Fruit fly (Drosophila melanogaster) whole organism, embryonic: ENCODE measurements around the gene tutl.
A peak's percentile ranks its signal among the peaks of the same experiment; 100 is the strongest.

ENCODE experiments used
- CG11504 ChIP-seq: fragments of 200-800 bp; sonication (Bioruptor generic); optimal IDR thresholded peaks from 3 replicates; lab custom pipeline; 2019; ENCODE audit warnings: missing biosample characterization, mild to moderate bottlenecking, missing genetic modification characterization, moderate library complexity
- CG11723 ChIP-seq: fragments of 200-800 bp; sonication (Bioruptor generic); optimal IDR thresholded peaks from 2 replicates; lab custom pipeline; 2017; ENCODE audit warnings: missing biosample characterization, mild to moderate bottlenecking, missing genetic modification characterization
- CG1603 ChIP-seq: fragments of 200-800 bp; sonication (Bioruptor generic); optimal IDR thresholded peaks from 2 replicates; lab custom pipeline; 2019; ENCODE audit warnings: missing biosample characterization, mild to moderate bottlenecking, missing genetic modification characterization, moderate library complexity
- CG16813 ChIP-seq: fragments of 200-800 bp; sonication (Bioruptor generic); IDR thresholded peaks from 3 replicates; pipeline ENCODE4 v1.3.6; 2022; ENCODE audit warnings: missing biosample characterization, missing genetic modification characterization; ENCODE audit not compliant: partially characterized antibody
- CG1832 ChIP-seq: fragments of 200-800 bp; sonication (Bioruptor generic); optimal IDR thresholded peaks from 2 replicates; lab custom pipeline; 2017; ENCODE audit warnings: missing biosample characterization, mild to moderate bottlenecking, missing genetic modification characterization, inconsistent platforms
- CG30020 ChIP-seq: fragments of 200-800 bp; optimal IDR thresholded peaks from 2 replicates; lab custom pipeline; 2019; ENCODE audit warnings: missing biosample characterization, mild to moderate bottlenecking, missing genetic modification characterization, moderate library complexity
- CG31224 ChIP-seq: fragments of 200-800 bp; sonication (Bioruptor generic); IDR thresholded peaks from 2 replicates; pipeline ENCODE4 v1.3.6; 2022; ENCODE audit warnings: missing biosample characterization, missing genetic modification characterization
- CG34224 ChIP-seq: fragments of 200-800 bp; sonication (Bioruptor generic); IDR thresholded peaks from 3 replicates; pipeline ENCODE4 v1.3.6; 2022; ENCODE audit warnings: missing biosample characterization, missing genetic modification characterization; ENCODE audit not compliant: partially characterized antibody
- CG3847 ChIP-seq: fragments of 200-800 bp; sonication (Bioruptor generic); IDR thresholded peaks from 2 replicates; pipeline ENCODE4 v1.3.6; 2022; ENCODE audit warnings: missing biosample characterization, missing genetic modification characterization
- CG5245 ChIP-seq: fragments of 200-800 bp; sonication (Bioruptor generic); optimal IDR thresholded peaks from 3 replicates; lab custom pipeline; 2016; ENCODE audit warnings: missing biosample characterization, missing genetic modification characterization
- CG6654 ChIP-seq: fragments of 200-800 bp; sonication (Bioruptor generic); optimal IDR thresholded peaks from 2 replicates; lab custom pipeline; 2017; ENCODE audit warnings: missing biosample characterization, mild to moderate bottlenecking, missing genetic modification characterization
- ERR ChIP-seq: fragments of 200-800 bp; sonication (Bioruptor generic); optimal IDR thresholded peaks from 2 replicates; lab custom pipeline; 2016; ENCODE audit warnings: missing biosample characterization, missing genetic modification characterization
- Ets65A ChIP-seq: fragments of 200-800 bp; sonication (Bioruptor generic); peaks from one replicate; lab custom pipeline; 2016; ENCODE audit warnings: missing biosample characterization, missing genetic modification characterization
- Fer1 ChIP-seq: fragments of 200-800 bp; sonication (Bioruptor generic); optimal IDR thresholded peaks from 2 replicates; lab custom pipeline; 2017; ENCODE audit warnings: missing biosample characterization, mild to moderate bottlenecking, missing genetic modification characterization
- Fer2 ChIP-seq: fragments of 200-800 bp; sonication (Bioruptor generic); optimal IDR thresholded peaks from 2 replicates; lab custom pipeline; 2018; ENCODE audit warnings: missing biosample characterization, mild to moderate bottlenecking, missing genetic modification characterization, moderate library complexity
- Med ChIP-seq: fragments of 200-800 bp; sonication (Bioruptor generic); peaks from one replicate; lab custom pipeline; 2016; ENCODE audit warnings: missing biosample characterization, missing genetic modification characterization, mild to moderate bottlenecking, inconsistent platforms, moderate library complexity
- Mrtf ChIP-seq: fragments of 200-800 bp; sonication (Bioruptor generic); IDR thresholded peaks from 3 replicates; pipeline ENCODE4 v1.3.6; 2022; ENCODE audit warnings: missing biosample characterization, missing genetic modification characterization
- NC2α ChIP-seq: fragments of 200-800 bp; sonication (Bioruptor generic); optimal IDR thresholded peaks from 2 replicates; lab custom pipeline; 2016; ENCODE audit warnings: missing biosample characterization, missing genetic modification characterization
- Nf-YA ChIP-seq: fragments of 200-800 bp; sonication (Bioruptor generic); IDR thresholded peaks from 2 replicates; pipeline ENCODE4 v1.3.6; 2022; ENCODE audit warnings: missing biosample characterization, missing genetic modification characterization
- NfI ChIP-seq: fragments of 200-800 bp; sonication (Bioruptor generic); optimal IDR thresholded peaks from 3 replicates; lab custom pipeline; 2018; ENCODE audit warnings: missing biosample characterization, mild to moderate bottlenecking, missing genetic modification characterization, moderate library complexity
- Scr ChIP-seq: fragments of 200-800 bp; sonication (Bioruptor generic); IDR thresholded peaks from 2 replicates; pipeline ENCODE4 v1.3.6; 2022; ENCODE audit warnings: missing biosample characterization, missing genetic modification characterization; ENCODE audit not compliant: partially characterized antibody
- Sox102F ChIP-seq: fragments of 200-800 bp; sonication (Bioruptor generic); optimal IDR thresholded peaks from 2 replicates; lab custom pipeline; 2018; ENCODE audit warnings: missing biosample characterization, mild to moderate bottlenecking, missing genetic modification characterization, moderate library complexity
- Spps ChIP-seq: fragments of 200-800 bp; sonication (Bioruptor generic); optimal IDR thresholded peaks from 2 replicates; lab custom pipeline; 2018; ENCODE audit warnings: missing biosample characterization, mild to moderate bottlenecking, missing genetic modification characterization
- Sry-β ChIP-seq: fragments of 200-800 bp; sonication (Bioruptor generic); optimal IDR thresholded peaks from 2 replicates; lab custom pipeline; 2018; ENCODE audit warnings: missing biosample characterization, mild to moderate bottlenecking, missing genetic modification characterization, moderate library complexity
- YL-1 ChIP-seq: fragments of 200-800 bp; sonication (Bioruptor generic); optimal IDR thresholded peaks from 3 replicates; lab custom pipeline; 2017; ENCODE audit warnings: missing biosample characterization, mild to moderate bottlenecking, missing genetic modification characterization
- ase ChIP-seq: fragments of 200-800 bp; sonication (Bioruptor generic); IDR thresholded peaks from 3 replicates; pipeline ENCODE4 v1.3.6; 2022; ENCODE audit warnings: missing biosample characterization, missing genetic modification characterization
- bbx ChIP-seq: fragments of 200-800 bp; sonication (Bioruptor generic); IDR thresholded peaks from 2 replicates; pipeline ENCODE4 v1.3.6; 2022; ENCODE audit warnings: missing biosample characterization, missing genetic modification characterization; ENCODE audit not compliant: partially characterized antibody
- bowl ChIP-seq: fragments of 200-800 bp; sonication (Bioruptor generic); IDR thresholded peaks from 2 replicates; pipeline ENCODE4 v1.3.6; 2022; ENCODE audit warnings: missing biosample characterization, missing genetic modification characterization
- chm ChIP-seq: fragments of 200-800 bp; sonication (Bioruptor generic); IDR thresholded peaks from 2 replicates; pipeline ENCODE4 v1.3.6; 2022; ENCODE audit warnings: missing biosample characterization, missing genetic modification characterization
- fd102C ChIP-seq: fragments of 200-800 bp; sonication (Bioruptor generic); optimal IDR thresholded peaks from 2 replicates; lab custom pipeline; 2018; ENCODE audit warnings: missing biosample characterization, mild to moderate bottlenecking, missing genetic modification characterization, moderate library complexity
- h ChIP-seq: fragments of >200 bp; optimal IDR thresholded peaks from 2 replicates; lab custom pipeline; 2017
- lola ChIP-seq, 3 experiments: fragments of >200 bp in 2 of 3; fragments of 200-800 bp in 1 of 3; sonication (Bioruptor generic) in 1 of 3; optimal IDR thresholded peaks; 2 replicates each; lab custom pipeline; 2017 to 2019; ENCODE audit warnings: missing biosample characterization in 3 of 3, missing genetic modification characterization in 3 of 3, mild to moderate bottlenecking in 1 of 3, moderate library complexity in 1 of 3
- mld ChIP-seq: fragments of 200-800 bp; sonication (Bioruptor generic); IDR thresholded peaks from 3 replicates; pipeline ENCODE4 v1.3.6; 2022; ENCODE audit warnings: missing biosample characterization, missing genetic modification characterization; ENCODE audit not compliant: partially characterized antibody
- ro ChIP-seq: fragments of 200-800 bp; sonication (Bioruptor generic); IDR thresholded peaks from 2 replicates; pipeline ENCODE4 v1.3.6; 2022; ENCODE audit warnings: missing biosample characterization, missing genetic modification characterization
- row ChIP-seq: fragments of 200-800 bp; sonication (Bioruptor generic); IDR thresholded peaks from 3 replicates; pipeline ENCODE4 v1.3.6; 2022; ENCODE audit warnings: missing biosample characterization, missing genetic modification characterization
- shn ChIP-seq: fragments of 200-800 bp; sonication (Bioruptor generic); optimal IDR thresholded peaks from 3 replicates; lab custom pipeline; 2016; ENCODE audit warnings: missing biosample characterization, missing genetic modification characterization
- sisA ChIP-seq: fragments of 200-800 bp; sonication (Bioruptor generic); IDR thresholded peaks from 2 replicates; pipeline ENCODE4 v1.3.6; 2022; ENCODE audit warnings: missing biosample characterization, missing genetic modification characterization
- stc ChIP-seq: fragments of 200-800 bp; sonication (Bioruptor generic); IDR thresholded peaks from 2 replicates; pipeline ENCODE4 v1.3.6; 2022; ENCODE audit warnings: missing biosample characterization, missing genetic modification characterization
- tll ChIP-seq, 2 experiments: fragments of 200-800 bp in 1 of 2; fragments of >200 bp in 1 of 2; sonication (Bioruptor generic) in 1 of 2; optimal IDR thresholded peaks; 2 replicates each; lab custom pipeline; 2017 to 2019; ENCODE audit warnings: missing biosample characterization in 2 of 2, missing genetic modification characterization in 2 of 2, mild to moderate bottlenecking in 1 of 2, moderate library complexity in 1 of 2
- vnd ChIP-seq: fragments of 200-800 bp; sonication (Bioruptor generic); IDR thresholded peaks from 3 replicates; pipeline ENCODE4 v1.3.6; 2022; ENCODE audit warnings: missing biosample characterization, missing genetic modification characterization; ENCODE audit not compliant: partially characterized antibody
- zen2 ChIP-seq: fragments of 200-800 bp; sonication (Bioruptor generic); IDR thresholded peaks from 3 replicates; pipeline ENCODE4 v1.3.6; 2022; ENCODE audit warnings: missing biosample characterization, missing genetic modification characterization; ENCODE audit not compliant: partially characterized antibody

The tutl gene

DNA sequence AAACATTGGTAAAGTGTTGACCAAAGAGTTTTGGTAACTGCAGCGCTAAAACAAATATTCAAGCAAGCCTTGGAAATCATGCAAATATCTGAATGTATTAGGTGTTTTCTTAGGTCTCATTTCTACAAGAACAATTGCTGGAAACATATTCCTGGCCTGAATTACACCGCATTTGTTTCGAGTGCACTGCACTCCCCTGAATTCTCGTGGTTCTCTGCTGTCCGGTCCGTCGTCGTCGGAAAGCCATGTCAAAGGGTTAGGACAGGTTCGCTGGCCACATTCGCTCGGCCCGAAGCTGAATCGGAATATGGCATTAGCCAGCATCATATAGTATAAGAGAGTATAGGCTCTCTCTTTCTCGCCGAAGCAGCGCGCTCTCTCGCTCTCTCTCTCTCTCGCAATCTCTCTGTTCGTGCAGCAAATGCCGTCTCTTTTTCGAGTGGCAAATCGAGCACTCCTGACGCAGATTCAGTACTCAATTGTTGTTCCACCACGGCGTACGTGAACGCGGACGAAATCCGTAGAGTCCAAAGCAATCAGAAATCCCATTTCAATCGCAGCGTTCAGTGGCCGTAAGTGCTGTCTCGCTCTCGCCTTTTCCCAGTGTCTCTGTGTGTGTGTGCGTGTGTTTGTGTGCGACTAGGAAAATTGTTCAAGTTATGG is at the start of gene tutl (continued):
- TF ChIP-seq CG1832 (GFP tag; lab: Kevin White, UChicago) (peak; percentile 89), h (lab: Kevin White, UChicago) (no peak), Mrtf (peak; percentile 77), Sox102F (GFP tag; lab: Kevin White, UChicago) (peak; percentile 78), Nf-YA (GFP tag; lab: Robert Waterston, UW) (peak; percentile 23; the same call in 1 of the 2 replicates), Spps (tag; lab: Kevin White, UChicago) (peak; percentile 69), CG16813 (GFP tag; lab: Robert Waterston, UW) (peak; percentile 49; the same call in 2 of the 3 replicates), Sry-β (GFP tag; lab: Kevin White, UChicago) (peak; percentile 23), stc (GFP tag; lab: Robert Waterston, UW) (peak; percentile 56), bowl (no peak), sisA (GFP tag; lab: Robert Waterston, UW) (peak; percentile 82), YL-1 (GFP tag; lab: Kevin White, UChicago) (no peak), Fer1 (GFP tag; lab: Kevin White, UChicago) (peak; percentile 73), bbx (GFP tag; lab: Robert Waterston, UW) (peak; percentile 37; the same call in 1 of the 2 replicates), CG3847 (GFP tag; lab: Robert Waterston, UW) (peak; percentile 79), ase (GFP tag; lab: Robert Waterston, UW) (peak; percentile 71; the same call in 2 of the 3 replicates), chm (GFP tag; lab: Robert Waterston, UW) (peak; percentile 70), Scr (GFP tag; lab: Robert Waterston, UW) (peak; percentile 35; the same call in 1 of the 2 replicates), Fer2 (no peak), NC2α (peak; percentile 89), fd102C (GFP tag; lab: Kevin White, UChicago) (no peak), Ets65A (peak; percentile 96), CG11723 (GFP tag; lab: Kevin White, UChicago) (peak; percentile 64), CG11504 (tag; lab: Kevin White, UChicago) (peak; percentile 83), lola (GFP tag; optimal IDR thresholded peaks at IDR 0.05; lab: Kevin White, UChicago) (peak in 1 of 3 experiments; percentile 88), mld (no peak), zen2 (peak; percentile 65), Med (GFP tag; lab: Kevin White, UChicago) (peak; percentile 96), NfI (peak; percentile 71), CG6654 (GFP tag; lab: Kevin White, UChicago) (peak; percentile 64), CG34224 (GFP tag; lab: Robert Waterston, UW) (no peak), ro (peak; percentile 44; the same call in 1 of the 2 replicates), row (GFP tag; lab: Robert Waterston, UW) (peak; percentile 87), ERR (peak; percentile 70), CG30020 (tag; lab: Kevin White, UChicago) (peak; percentile 18), CG1603 (tag; lab: Kevin White, UChicago) (peak; percentile 83), tll (GFP tag; optimal IDR thresholded peaks at IDR 0.05; lab: Kevin White, UChicago) (peak in 1 of 2 experiments; percentile 70), vnd (GFP tag; lab: Robert Waterston, UW) (0 out of 3 replicates have a peak, but pooled peaks have one; percentile 22), CG5245 (GFP tag; lab: Kevin White, UChicago) (peak; percentile 83), CG31224 (GFP tag; lab: Robert Waterston, UW) (no peak), shn (GFP tag; lab: Kevin White, UChicago) (peak; percentile 85)
